Worm (Caenorhabditis elegans) whole organism, L2 larva: Measurements from ENCODE around the gene str-68.

Experiments
- C34F6.9 ChIP-seq: fragments of 150-350 bp; optimal IDR thresholded peaks from 2 replicates; lab custom pipeline; 2014; ENCODE audit warnings: missing biosample characterization, missing genetic modification characterization
- F13H6.1 ChIP-seq: sonication (generic microtip); optimal IDR thresholded peaks from 2 replicates; lab custom pipeline; 2016; ENCODE audit warnings: missing genetic modification characterization, missing compliant biosample characterization
- alr-1 ChIP-seq: fragments of 150-350 bp; optimal IDR thresholded peaks from 2 replicates; lab custom pipeline; 2014; ENCODE audit warnings: missing biosample characterization, missing genetic modification characterization
- blmp-1 ChIP-seq: sonication (generic microtip); optimal IDR thresholded peaks from 2 replicates; lab custom pipeline; 2017; ENCODE audit warnings: missing genetic modification characterization, mild to moderate bottlenecking, missing compliant biosample characterization, antibody characterized with exemption, moderate library complexity; ENCODE audit not compliant: insufficient read depth
- crh-2 ChIP-seq: sonication (generic microtip); optimal IDR thresholded peaks from 2 replicates; lab custom pipeline; 2017; ENCODE audit warnings: missing biosample characterization, missing genetic modification characterization
- dmd-4 ChIP-seq: sonication (generic microtip); optimal IDR thresholded peaks from 2 replicates; lab custom pipeline; 2017; ENCODE audit warnings: missing biosample characterization, missing genetic modification characterization
- egl-27 ChIP-seq: sonication (generic microtip); optimal IDR thresholded peaks from 3 replicates; lab custom pipeline; 2017; ENCODE audit warnings: missing biosample characterization, missing genetic modification reagents, missing genetic modification characterization
- mab-5 ChIP-seq: fragments of 150-350 bp; optimal IDR thresholded peaks from 2 replicates; lab custom pipeline; 2014; ENCODE audit warnings: missing biosample characterization, missing genetic modification characterization
- mbf-1 ChIP-seq: sonication (generic microtip); optimal IDR thresholded peaks from 2 replicates; lab custom pipeline; 2017; ENCODE audit warnings: missing biosample characterization, missing genetic modification characterization
- mdl-1 ChIP-seq, 2 experiments: fragments of 150-350 bp in 1 of 2; sonication (generic microtip) in 1 of 2; optimal IDR thresholded peaks; 2 replicates each; lab custom pipeline; 2017; ENCODE audit warnings: missing biosample characterization in 2 of 2, missing genetic modification characterization in 2 of 2
- nhr-12 ChIP-seq: fragments of 150-350 bp; optimal IDR thresholded peaks from 2 replicates; lab custom pipeline; 2014; ENCODE audit warnings: missing biosample characterization, missing genetic modification characterization
- nhr-23 ChIP-seq: fragments of 150-350 bp; optimal IDR thresholded peaks from 2 replicates; lab custom pipeline; 2014; ENCODE audit warnings: missing biosample characterization, missing genetic modification reagents, missing genetic modification characterization
- nhr-25 ChIP-seq: fragments of 150-350 bp; sonication (generic microtip); optimal IDR thresholded peaks from 3 replicates; lab custom pipeline; 2014; ENCODE audit warnings: missing biosample characterization, missing genetic modification characterization
- peb-1 ChIP-seq: fragments of 150-350 bp; optimal IDR thresholded peaks from 2 replicates; lab custom pipeline; 2014; ENCODE audit warnings: missing biosample characterization, missing genetic modification characterization
- sem-4 ChIP-seq: fragments of 150-350 bp; optimal IDR thresholded peaks from 2 replicates; lab custom pipeline; 2014; ENCODE audit warnings: missing biosample characterization, missing genetic modification reagents, missing genetic modification characterization
- unc-39 ChIP-seq: fragments of 150-350 bp; optimal IDR thresholded peaks from 2 replicates; lab custom pipeline; 2014; ENCODE audit warnings: missing biosample characterization, missing genetic modification characterization
- unc-62 ChIP-seq: fragments of 150-350 bp; optimal IDR thresholded peaks from 2 replicates; lab custom pipeline; 2014; ENCODE audit warnings: missing biosample characterization, missing genetic modification reagents, missing genetic modification characterization
- ztf-11 ChIP-seq: sonication (generic microtip); optimal IDR thresholded peaks from 2 replicates; lab custom pipeline; 2017; ENCODE audit warnings: missing biosample characterization, missing genetic modification characterization

str-68 gene

DNA sequence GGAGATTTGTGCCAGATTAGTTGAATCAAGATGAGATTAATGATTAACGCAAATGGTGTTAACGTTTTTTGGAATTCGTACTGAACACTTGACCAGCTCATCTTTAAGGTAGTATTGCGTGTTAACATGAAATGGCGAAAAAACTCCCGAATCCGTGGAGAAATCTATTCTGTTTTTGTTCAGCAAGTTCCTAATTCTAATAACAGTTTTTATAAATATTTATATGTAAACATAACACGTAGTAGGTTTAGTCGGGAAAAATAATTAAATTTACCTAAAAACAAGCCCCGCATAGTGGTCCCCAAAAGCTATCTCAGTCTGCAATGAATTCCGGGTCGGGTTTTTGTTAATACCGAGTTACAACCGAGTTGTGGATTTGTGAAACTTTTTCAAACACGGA is 48.4 kb downstream of the str-68 start, which contains the start of gene str-244:
TSS of gene str-244 (minus strand) at position 101 of the 400 bp plus-strand sequence.
- TF ChIP-seq C34F6.9 (tag; lab: Kevin White, UChicago) (no peak), dmd-4 (tag; lab: Kevin White, UChicago) (no peak), nhr-25 (no peak), peb-1 (tag; lab: Kevin White, UChicago) (no peak), mbf-1 (tag; lab: Kevin White, UChicago) (no peak), egl-27 (tag; lab: Kevin White, UChicago) (no peak), ztf-11 (tag; lab: Kevin White, UChicago) (no peak), unc-39 (tag; lab: Kevin White, UChicago) (no peak), nhr-23 (tag; lab: Kevin White, UChicago) (no peak), crh-2 (tag; lab: Kevin White, UChicago) (no peak), F13H6.1 (tag; lab: Kevin White, UChicago) (no peak), unc-62 (GFP tag; lab: Kevin White, UChicago) (no peak), sem-4 (no peak), blmp-1 (tag; lab: Kevin White, UChicago) (no peak), alr-1 (tag; lab: Kevin White, UChicago) (no peak), nhr-12 (tag; lab: Kevin White, UChicago) (no peak), mab-5 (tag; lab: Kevin White, UChicago) (no peak), mdl-1 (tag; optimal IDR thresholded peaks at IDR 0.05; lab: Kevin White, UChicago) (no peak)
